Worm (Caenorhabditis elegans) whole organism, midembryonic: ENCODE data around the gene vav-1.

Source experiments
- T22C8.4 ChIP-seq: fragments of 200-800 bp; sonication (Bioruptor generic); IDR thresholded peaks from 2 replicates; pipeline ENCODE4 v1.3.6; 2022; ENCODE audit warnings: missing genetic modification characterization, missing compliant biosample characterization
- cog-1 ChIP-seq: sonication (generic microtip); optimal IDR thresholded peaks from 2 replicates; lab custom pipeline; 2016; ENCODE audit warnings: missing genetic modification characterization, missing compliant biosample characterization
- flt-1 ChIP-seq: fragments of 200-800 bp; sonication (Bioruptor generic); IDR thresholded peaks from 2 replicates; pipeline ENCODE4 v1.3.6; 2022; ENCODE audit warnings: missing genetic modification characterization, missing compliant biosample characterization
- klf-2 ChIP-seq: fragments of 200-800 bp; sonication (Bioruptor generic); conservative IDR thresholded peaks from 2 replicates; pipeline ENCODE4 v1.3.6; 2022; ENCODE audit warnings: missing genetic modification reagents, missing genetic modification characterization, missing compliant biosample characterization
- med-1 ChIP-seq: sonication (generic microtip); optimal IDR thresholded peaks from 2 replicates; lab custom pipeline; 2017; ENCODE audit warnings: missing genetic modification characterization, mild to moderate bottlenecking, missing compliant biosample characterization, antibody characterized with exemption, missing genetic modification reagents; ENCODE audit not compliant: insufficient read depth
- ref-1 ChIP-seq: fragments of 200-800 bp; sonication (Bioruptor generic); conservative IDR thresholded peaks from 2 replicates; pipeline ENCODE4 v1.3.6; 2022; ENCODE audit warnings: missing genetic modification reagents, missing genetic modification characterization, missing compliant biosample characterization
- tab-1 ChIP-seq: fragments of 200-800 bp; sonication (Bioruptor generic); IDR thresholded peaks from 2 replicates; pipeline ENCODE4 v1.3.6; 2022; ENCODE audit warnings: missing genetic modification characterization, missing compliant biosample characterization
- ztf-23 ChIP-seq: fragments of 200-800 bp; sonication (Bioruptor generic); IDR thresholded peaks from 2 replicates; pipeline ENCODE4 v1.3.6; 2022; ENCODE audit warnings: missing genetic modification reagents, missing genetic modification characterization, missing compliant biosample characterization
- ztf-29 ChIP-seq: fragments of 200-800 bp; sonication (Bioruptor generic); IDR thresholded peaks from 2 replicates; pipeline ENCODE4 v1.3.6; 2022; ENCODE audit warnings: missing genetic modification reagents, missing genetic modification characterization, missing compliant biosample characterization

Gene vav-1

ce11 chrX:9234518-9234917 lies 2.6 kb upstream of the vav-1 start, which contains the start of gene col-175:
TSS of gene col-175 (minus strand) at chrX:9234618.
- TF ChIP-seq ztf-23 (GFP tag; lab: Robert Waterston, UW) (no peak), med-1 (no peak), tab-1 (no peak), klf-2 (no peak), ztf-29 (GFP tag; lab: Robert Waterston, UW) (no peak), cog-1 (tag; lab: Kevin White, UChicago) (no peak), T22C8.4 (GFP tag; lab: Robert Waterston, UW) (no peak), ref-1 (GFP tag; lab: Robert Waterston, UW) (no peak), flt-1 (GFP tag; lab: Robert Waterston, UW) (no peak)

- TF ChIP-seq T22C8.4 (GFP tag; lab: Robert Waterston, UW) = no peak
- no peak for TF ChIP-seq med-1
- TF ChIP-seq cog-1 (tag; lab: Kevin White, UChicago) = no peak
- TF ChIP-seq ref-1 (GFP tag; lab: Robert Waterston, UW) = no peak
- no peak for TF ChIP-seq ztf-29 (GFP tag; lab: Robert Waterston, UW)
- no peak for TF ChIP-seq ztf-23 (GFP tag; lab: Robert Waterston, UW)
- no peak for TF ChIP-seq klf-2
- no peak for TF ChIP-seq flt-1 (GFP tag; lab: Robert Waterston, UW)
Measured at ce11 chrX:9233805-9234204, 1.9 kb upstream of the vav-1 start.

- TF ChIP-seq tab-1 (no peak), med-1 (no peak)
Measured at ce11 chrX:9231556-9231955, 381 bp downstream of the vav-1 start.

DNA sequence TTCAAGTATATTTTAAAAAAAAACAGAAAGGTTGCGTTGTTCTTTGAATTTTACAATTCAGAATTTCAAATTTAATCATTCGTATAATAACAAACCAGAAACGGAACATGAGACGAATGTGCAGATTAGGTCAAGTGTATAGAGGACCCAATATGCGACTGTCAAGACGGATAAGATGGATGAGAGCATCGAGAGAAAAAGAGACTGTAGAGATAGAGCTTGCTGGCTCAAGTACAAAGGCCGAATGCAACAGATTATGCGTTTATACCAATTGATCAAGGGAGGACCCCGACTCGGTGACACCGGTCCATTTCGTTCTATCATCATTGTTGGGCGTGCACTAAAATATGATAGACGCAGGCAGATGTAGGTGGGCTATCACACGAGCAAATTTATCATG lies 1.6 kb downstream of the vav-1 start:
- TF ChIP-seq ztf-23 (GFP tag; lab: Robert Waterston, UW) (no peak), ref-1 (GFP tag; lab: Robert Waterston, UW) (no peak)

DNA sequence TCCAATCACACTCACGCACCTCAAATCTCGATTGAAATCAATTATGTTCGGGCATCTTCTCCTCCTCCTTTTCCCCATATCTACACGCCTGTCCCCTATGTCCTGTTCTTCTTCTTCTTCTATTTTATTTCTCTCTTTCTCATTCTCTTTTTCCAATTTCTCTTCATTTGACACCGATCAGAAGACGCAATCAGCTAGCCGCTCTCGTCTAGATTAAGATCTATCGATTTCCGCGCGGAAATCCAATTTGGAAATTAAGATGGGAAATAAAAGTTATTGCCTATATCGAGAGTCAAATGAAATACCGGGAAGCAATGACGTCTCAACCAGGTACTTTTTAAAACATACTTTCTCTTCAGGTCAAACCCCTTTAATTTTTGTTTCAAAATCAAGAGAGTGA lies 3.5 kb downstream of the vav-1 start:
- TF ChIP-seq tab-1 (no peak), med-1 (no peak), T22C8.4 (GFP tag; lab: Robert Waterston, UW) (no peak), ref-1 (GFP tag; lab: Robert Waterston, UW) (no peak), klf-2 (no peak), flt-1 (GFP tag; lab: Robert Waterston, UW) (no peak), ztf-23 (GFP tag; lab: Robert Waterston, UW) (no peak), ztf-29 (GFP tag; lab: Robert Waterston, UW) (no peak), cog-1 (tag; lab: Kevin White, UChicago) (no peak)

- TF ChIP-seq cog-1 (tag; lab: Kevin White, UChicago) (no peak), tab-1 (no peak), ztf-29 (GFP tag; lab: Robert Waterston, UW) (no peak), ztf-23 (GFP tag; lab: Robert Waterston, UW) (no peak), T22C8.4 (GFP tag; lab: Robert Waterston, UW) (no peak), klf-2 (no peak), ref-1 (GFP tag; lab: Robert Waterston, UW) (no peak), flt-1 (GFP tag; lab: Robert Waterston, UW) (no peak), med-1 (no peak)
Measured at ce11 chrX:9226904-9227303, 5.0 kb downstream of the vav-1 start.

- TF ChIP-seq ref-1 (GFP tag; lab: Robert Waterston, UW) = no peak
- TF ChIP-seq flt-1 (GFP tag; lab: Robert Waterston, UW) = peak; percentile 73
- TF ChIP-seq T22C8.4 (GFP tag; lab: Robert Waterston, UW) = no peak
- no peak for TF ChIP-seq med-1
- TF ChIP-seq cog-1 (tag; lab: Kevin White, UChicago) = peak; percentile 48
- TF ChIP-seq ztf-23 (GFP tag; lab: Robert Waterston, UW) = no peak
- TF ChIP-seq tab-1 = no peak
- no peak for TF ChIP-seq ztf-29 (GFP tag; lab: Robert Waterston, UW)
- TF ChIP-seq klf-2 = 0 out of 2 replicates have a peak, but pooled peaks have one; percentile 51
Measured at ce11 chrX:9225273-9225672, 6.7 kb downstream of the vav-1 start.

DNA sequence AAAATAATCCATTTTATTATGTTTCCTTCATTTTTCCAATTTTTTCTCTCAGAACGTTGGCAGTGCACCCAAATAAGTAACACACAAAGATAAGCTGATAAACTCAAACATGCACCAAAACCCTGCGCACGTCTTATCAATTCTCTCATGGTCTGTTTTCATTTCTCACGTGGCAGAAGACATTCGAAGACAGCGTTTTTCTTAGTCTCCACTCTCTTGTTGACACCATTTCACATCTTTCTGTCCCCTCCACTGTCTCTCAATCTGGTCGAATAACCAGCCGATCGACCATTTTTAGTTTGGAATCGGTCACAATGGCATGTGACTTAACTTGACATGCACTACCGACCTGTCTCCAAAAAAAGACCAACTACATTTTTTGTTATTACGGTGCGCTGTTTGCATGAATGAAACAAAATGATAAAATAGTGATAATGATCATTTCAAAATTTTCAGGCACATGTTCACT lies 18.0 kb downstream of the vav-1 start, which contains the start of gene C35B8.3:
C35B8.3 (plus strand) TSS at position 51 of the 469 bp plus-strand sequence.
- TF ChIP-seq T22C8.4 (GFP tag; lab: Robert Waterston, UW) (no peak), klf-2 (no peak), flt-1 (GFP tag; lab: Robert Waterston, UW) (no peak), ztf-29 (GFP tag; lab: Robert Waterston, UW) (no peak), med-1 (no peak), cog-1 (tag; lab: Kevin White, UChicago) (no peak), tab-1 (no peak), ref-1 (GFP tag; lab: Robert Waterston, UW) (no peak), ztf-23 (GFP tag; lab: Robert Waterston, UW) (no peak)

DNA sequence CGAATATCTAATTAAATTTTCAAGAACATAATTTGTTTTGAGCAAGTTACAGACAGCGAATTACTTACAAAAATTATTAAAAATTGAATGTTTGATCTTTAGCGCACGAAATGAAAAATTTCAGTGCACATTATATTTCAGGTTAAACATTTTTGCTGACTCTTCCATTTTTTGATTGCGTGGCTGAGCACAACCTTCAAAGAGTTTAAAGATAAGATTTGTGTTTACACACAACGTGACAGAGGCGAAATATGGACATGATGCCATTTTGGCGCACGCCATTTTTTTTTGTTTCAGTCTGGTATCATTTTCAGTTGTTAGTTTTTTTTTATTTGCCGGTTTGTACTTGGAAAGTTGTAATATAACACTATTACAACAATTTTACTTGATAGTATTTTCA lies 19.3 kb downstream of the vav-1 start:
- TF ChIP-seq tab-1 (no peak), ztf-29 (GFP tag; lab: Robert Waterston, UW) (no peak), klf-2 (no peak), ztf-23 (GFP tag; lab: Robert Waterston, UW) (no peak), med-1 (no peak), cog-1 (tag; lab: Kevin White, UChicago) (no peak), flt-1 (GFP tag; lab: Robert Waterston, UW) (no peak), T22C8.4 (GFP tag; lab: Robert Waterston, UW) (no peak), ref-1 (GFP tag; lab: Robert Waterston, UW) (no peak)

DNA sequence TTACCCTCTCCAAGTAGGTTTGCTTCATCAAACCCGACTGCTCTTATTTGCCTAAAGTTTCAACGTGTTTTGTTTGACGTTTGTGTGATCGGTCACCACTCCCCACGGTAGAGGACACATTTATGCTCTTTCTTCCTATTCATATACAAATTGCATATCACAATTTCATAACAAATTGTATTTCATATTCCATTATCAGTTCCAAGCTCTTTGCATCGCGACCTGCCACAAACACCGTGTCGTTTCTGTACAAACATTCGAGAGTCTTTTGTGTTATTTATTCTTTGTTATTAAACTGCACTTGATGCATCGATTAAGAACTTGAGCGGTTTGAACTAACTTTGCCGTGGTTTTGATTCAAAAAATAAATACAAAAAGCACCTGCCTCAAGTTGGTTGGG lies 21.9 kb downstream of the vav-1 start:
- TF ChIP-seq ztf-29 (GFP tag; lab: Robert Waterston, UW) = no peak
- TF ChIP-seq ref-1 (GFP tag; lab: Robert Waterston, UW) = no peak
- TF ChIP-seq T22C8.4 (GFP tag; lab: Robert Waterston, UW) = no peak
- TF ChIP-seq cog-1 (tag; lab: Kevin White, UChicago) = no peak
- TF ChIP-seq flt-1 (GFP tag; lab: Robert Waterston, UW) = no peak
- TF ChIP-seq ztf-23 (GFP tag; lab: Robert Waterston, UW) = no peak
- TF ChIP-seq tab-1 = no peak
- no peak for TF ChIP-seq klf-2
- TF ChIP-seq med-1 = no peak
